Worm (Caenorhabditis elegans) whole organism, young adult: ENCODE results near the gene algn-5.
A peak's percentile ranks its signal among the peaks of the same experiment; 100 is the strongest.

Experiments used
- B0019.2 ChIP-seq: fragments of 200-800 bp; sonication (Bioruptor generic); conservative IDR thresholded peaks from 2 replicates; pipeline ENCODE4 v1.3.6; 2022; ENCODE audit warnings: missing genetic modification reagents, missing genetic modification characterization, missing compliant biosample characterization
- D2030.7 ChIP-seq: fragments of 200-800 bp; sonication (Bioruptor generic); IDR thresholded peaks from 2 replicates; pipeline ENCODE4 v1.3.6; 2022; ENCODE audit warnings: missing genetic modification reagents, missing genetic modification characterization, missing compliant biosample characterization
- F33H1.4 ChIP-seq: fragments of 200-800 bp; sonication (Bioruptor generic); IDR thresholded peaks from 2 replicates; pipeline ENCODE4 v1.3.6; 2022; ENCODE audit warnings: missing genetic modification reagents, missing genetic modification characterization, missing compliant biosample characterization
- F37B4.10 ChIP-seq: fragments of 200-800 bp; sonication (Bioruptor generic); IDR thresholded peaks from 2 replicates; pipeline ENCODE4 v1.3.6; 2022; ENCODE audit warnings: missing genetic modification characterization, missing compliant biosample characterization
- F52B5.7 ChIP-seq: sonication (generic microtip); optimal IDR thresholded peaks from 2 replicates; lab custom pipeline; 2016; ENCODE audit warnings: mild to moderate bottlenecking, missing genetic modification characterization, missing compliant biosample characterization
- F55B11.4 ChIP-seq: sonication (generic microtip); optimal IDR thresholded peaks from 2 replicates; lab custom pipeline; 2016; ENCODE audit warnings: missing compliant biosample characterization, missing genetic modification characterization, borderline replicate concordance; ENCODE audit not compliant: insufficient read depth
- F57C9.4 ChIP-seq: sonication (generic microtip); optimal IDR thresholded peaks from 2 replicates; lab custom pipeline; 2017; ENCODE audit warnings: mild to moderate bottlenecking, missing genetic modification characterization, missing compliant biosample characterization
- K11D2.4 ChIP-seq: fragments of 200-800 bp; sonication (Bioruptor generic); IDR thresholded peaks from 2 replicates; pipeline ENCODE4 v1.3.6; 2022; ENCODE audit warnings: missing genetic modification reagents, missing genetic modification characterization, missing compliant biosample characterization
- Y53G8AR.9 ChIP-seq: fragments of 200-800 bp; sonication (Bioruptor generic); conservative IDR thresholded peaks from 2 replicates; pipeline ENCODE4 v1.3.6; 2022; ENCODE audit warnings: missing genetic modification reagents, missing genetic modification characterization, missing compliant biosample characterization
- Y56A3A.18 ChIP-seq: fragments of 200-800 bp; sonication (Bioruptor generic); IDR thresholded peaks from 2 replicates; pipeline ENCODE4 v1.3.6; 2022; ENCODE audit warnings: missing genetic modification reagents, missing genetic modification characterization, missing compliant biosample characterization
- ZK185.1 ChIP-seq: sonication (generic microtip); optimal IDR thresholded peaks from 2 replicates; lab custom pipeline; 2016; ENCODE audit warnings: mild to moderate bottlenecking, missing genetic modification characterization, missing compliant biosample characterization; ENCODE audit not compliant: poor library complexity, severe bottlenecking
- ama-1 ChIP-seq, 3 experiments: fragments of 150-350 bp in 1 of 3; sonication (generic microtip) in 2 of 3; optimal IDR thresholded peaks; 2 replicates each; lab custom pipeline; 2014 to 2018; ENCODE audit warnings: missing biosample characterization in 2 of 3, missing genetic modification characterization in 2 of 3, missing genetic modification reagents in 2 of 3
- atf-7 ChIP-seq: sonication (generic microtip); optimal IDR thresholded peaks from 2 replicates; lab custom pipeline; 2017; ENCODE audit warnings: mild to moderate bottlenecking, missing genetic modification characterization, missing compliant biosample characterization
- attf-6 ChIP-seq: fragments of 200-800 bp; sonication (Bioruptor generic); IDR thresholded peaks from 2 replicates; pipeline ENCODE4 v1.3.6; 2022; ENCODE audit warnings: missing genetic modification reagents, missing genetic modification characterization, missing compliant biosample characterization
- bed-1 ChIP-seq: fragments of 200-800 bp; sonication (Bioruptor generic); IDR thresholded peaks from 2 replicates; pipeline ENCODE4 v1.3.6; 2022; ENCODE audit warnings: missing genetic modification reagents, missing genetic modification characterization, missing compliant biosample characterization
- ceh-79 ChIP-seq: sonication (generic microtip); optimal IDR thresholded peaks from 2 replicates; lab custom pipeline; 2017; ENCODE audit warnings: mild to moderate bottlenecking, missing genetic modification characterization, missing compliant biosample characterization
- ceh-91 ChIP-seq: fragments of 200-800 bp; sonication (Bioruptor generic); IDR thresholded peaks from 2 replicates; pipeline ENCODE4 v1.3.6; 2022; ENCODE audit warnings: missing genetic modification reagents, missing genetic modification characterization, missing compliant biosample characterization
- dpff-1 ChIP-seq: sonication (generic microtip); optimal IDR thresholded peaks from 2 replicates; lab custom pipeline; 2017; ENCODE audit warnings: mild to moderate bottlenecking, missing genetic modification characterization, missing compliant biosample characterization
- efl-1 ChIP-seq: fragments of 150-350 bp; optimal IDR thresholded peaks from 2 replicates; lab custom pipeline; 2014; ENCODE audit warnings: missing biosample characterization, missing genetic modification reagents, missing genetic modification characterization
- ekl-4 ChIP-seq: fragments of 200-800 bp; sonication (Bioruptor generic); IDR thresholded peaks from 2 replicates; pipeline ENCODE4 v1.3.6; 2022; ENCODE audit warnings: missing genetic modification reagents, missing genetic modification characterization, missing compliant biosample characterization
- him-1 ChIP-seq: sonication (generic microtip); optimal IDR thresholded peaks from 2 replicates; lab custom pipeline; 2016; ENCODE audit warnings: missing genotype, missing genetic modification reagents, missing genetic modification characterization, missing compliant biosample characterization
- hmg-1.2 ChIP-seq: fragments of 200-800 bp; sonication (Bioruptor generic); IDR thresholded peaks from 2 replicates; pipeline ENCODE4 v1.3.6; 2022; ENCODE audit warnings: missing genetic modification reagents, missing genetic modification characterization, missing compliant biosample characterization
- hsf-1 ChIP-seq: fragments of 200-800 bp; sonication (Bioruptor generic); IDR thresholded peaks from 2 replicates; pipeline ENCODE4 v1.3.6; 2022; ENCODE audit warnings: missing genetic modification reagents, missing genetic modification characterization, missing compliant biosample characterization
- lin-26 ChIP-seq: fragments of 200-800 bp; sonication (Bioruptor generic); IDR thresholded peaks from 2 replicates; pipeline ENCODE4 v1.3.6; 2022; ENCODE audit warnings: missing genetic modification reagents, missing genetic modification characterization, missing compliant biosample characterization
- lin-54 ChIP-seq: fragments of 200-800 bp; sonication (Bioruptor generic); optimal IDR thresholded peaks from 2 replicates; lab custom pipeline; 2018; ENCODE audit warnings: mild to moderate bottlenecking, missing genetic modification characterization, missing compliant biosample characterization
- lsl-1 ChIP-seq: fragments of 200-800 bp; sonication (Bioruptor generic); optimal IDR thresholded peaks from 2 replicates; lab custom pipeline; 2018; ENCODE audit warnings: mild to moderate bottlenecking, missing genetic modification characterization, moderate library complexity, missing compliant biosample characterization
- madf-6 ChIP-seq: fragments of 200-800 bp; sonication (Bioruptor generic); IDR thresholded peaks from 2 replicates; pipeline ENCODE4 v1.3.6; 2022; ENCODE audit warnings: missing genetic modification reagents, missing genetic modification characterization, missing compliant biosample characterization
- madf-8 ChIP-seq: fragments of 200-800 bp; sonication (Bioruptor generic); conservative IDR thresholded peaks from 2 replicates; pipeline ENCODE4 v1.3.6; 2022; ENCODE audit warnings: missing genetic modification reagents, missing genetic modification characterization, missing compliant biosample characterization
- mcd-1 ChIP-seq: fragments of 200-800 bp; sonication (Bioruptor generic); IDR thresholded peaks from 2 replicates; pipeline ENCODE4 v1.3.6; 2022; ENCODE audit warnings: missing genetic modification reagents, missing genetic modification characterization, missing compliant biosample characterization
- mel-28 ChIP-seq: sonication (generic microtip); optimal IDR thresholded peaks from 2 replicates; lab custom pipeline; 2016; ENCODE audit warnings: borderline replicate concordance, mild to moderate bottlenecking, missing genetic modification characterization, missing compliant biosample characterization
- mes-4 ChIP-seq: sonication (generic microtip); optimal IDR thresholded peaks from 2 replicates; lab custom pipeline; 2016; ENCODE audit warnings: missing genotype, missing genetic modification characterization, missing compliant biosample characterization
- nfya-1 ChIP-seq: sonication (generic microtip); optimal IDR thresholded peaks from 2 replicates; lab custom pipeline; 2017; ENCODE audit warnings: antibody characterized with exemption, missing compliant biosample characterization, missing genetic modification characterization, borderline replicate concordance; ENCODE audit not compliant: insufficient read depth
- repo-1 ChIP-seq: sonication (generic microtip); optimal IDR thresholded peaks from 2 replicates; lab custom pipeline; 2017; ENCODE audit warnings: mild to moderate bottlenecking, missing genetic modification characterization, missing compliant biosample characterization
- rpc-1 ChIP-seq, 2 experiments: fragments of 150-350 bp in 1 of 2; sonication (generic microtip) in 1 of 2; optimal IDR thresholded peaks; 2 replicates each; lab custom pipeline; 2014 to 2018; ENCODE audit warnings: missing biosample characterization in 1 of 2, missing genetic modification characterization in 1 of 2, missing genetic modification reagents in 1 of 2, missing genotype in 1 of 2
- sdz-38 ChIP-seq: sonication (generic microtip); optimal IDR thresholded peaks from 2 replicates; lab custom pipeline; 2016; ENCODE audit warnings: missing genotype, missing genetic modification characterization, missing compliant biosample characterization
- sptf-2 ChIP-seq: fragments of 200-800 bp; sonication (Bioruptor generic); optimal IDR thresholded peaks from 2 replicates; lab custom pipeline; 2018; ENCODE audit warnings: mild to moderate bottlenecking, missing genetic modification characterization, missing compliant biosample characterization
- unc-130 ChIP-seq: sonication (generic microtip); optimal IDR thresholded peaks from 2 replicates; lab custom pipeline; 2016; ENCODE audit warnings: missing genetic modification reagents, missing genetic modification characterization, missing compliant biosample characterization
- xnd-1 ChIP-seq: sonication (generic microtip); optimal IDR thresholded peaks from 2 replicates; lab custom pipeline; 2016; ENCODE audit warnings: missing genotype, missing genetic modification reagents, missing genetic modification characterization, missing compliant biosample characterization
- zfh-2 ChIP-seq: fragments of 200-800 bp; sonication (Bioruptor generic); conservative IDR thresholded peaks from 2 replicates; pipeline ENCODE4 v1.3.6; 2022; ENCODE audit warnings: missing genetic modification reagents, missing genetic modification characterization, missing compliant biosample characterization
- ztf-18 ChIP-seq: sonication (generic microtip); optimal IDR thresholded peaks from 2 replicates; lab custom pipeline; 2016; ENCODE audit warnings: missing genotype, mild to moderate bottlenecking, missing genetic modification characterization, missing compliant biosample characterization
- ztf-25 ChIP-seq: fragments of 200-800 bp; sonication (Bioruptor generic); IDR thresholded peaks from 2 replicates; pipeline ENCODE4 v1.3.6; 2022; ENCODE audit warnings: missing genetic modification reagents, missing genetic modification characterization, missing compliant biosample characterization
- ztf-28 ChIP-seq: fragments of 200-800 bp; sonication (Bioruptor generic); IDR thresholded peaks from 2 replicates; pipeline ENCODE4 v1.3.6; 2022; ENCODE audit warnings: missing genetic modification reagents, missing genetic modification characterization, missing compliant biosample characterization

algn-5 gene

DNA sequence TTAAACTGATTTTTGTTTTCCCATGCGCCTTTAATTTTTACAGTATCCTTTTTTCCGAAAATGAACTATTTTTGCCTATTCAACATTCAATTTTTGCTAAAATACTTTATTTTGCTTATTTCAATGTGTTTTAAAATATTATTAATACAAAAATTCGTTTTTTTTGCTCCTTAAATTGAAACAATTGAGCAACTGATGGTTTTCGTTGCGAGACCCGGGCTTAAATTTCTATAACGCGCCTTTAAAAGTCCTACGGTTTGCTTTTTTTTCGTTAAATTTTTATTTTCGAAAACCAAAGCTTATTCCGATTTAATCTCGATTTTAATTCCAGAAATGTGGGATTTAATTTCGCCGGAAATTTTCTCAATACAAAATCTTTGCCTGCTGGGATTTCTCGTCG, at the start of gene algn-5:
algn-5 (plus strand) TSS at position 295 of the 400 bp plus-strand sequence.
- TF ChIP-seq mes-4 (tag; lab: Kevin White, UChicago): no peak
- TF ChIP-seq unc-130: no peak
- no peak for TF ChIP-seq hmg-1.2
- TF ChIP-seq repo-1 (tag; lab: Kevin White, UChicago): no peak
- no peak for TF ChIP-seq Y56A3A.18 (GFP tag; lab: Robert Waterston, UW)
- no peak for TF ChIP-seq ztf-18 (tag; lab: Kevin White, UChicago)
- TF ChIP-seq madf-6 (GFP tag; lab: Robert Waterston, UW): peak; percentile 71
- no peak for TF ChIP-seq ekl-4
- no peak for TF ChIP-seq F37B4.10
- no peak for TF ChIP-seq sptf-2 (GFP tag; lab: Kevin White, UChicago)
- no peak for TF ChIP-seq efl-1 (GFP tag; lab: Kevin White, UChicago)
- TF ChIP-seq dpff-1: no peak
- TF ChIP-seq F52B5.7: no peak
- no peak for TF ChIP-seq attf-6 (GFP tag; lab: Robert Waterston, UW)
- no peak for TF ChIP-seq mel-28 (tag; lab: Kevin White, UChicago)
- TF ChIP-seq hsf-1 (GFP tag; lab: Robert Waterston, UW): no peak
- TF ChIP-seq K11D2.4 (GFP tag; lab: Robert Waterston, UW): no peak
- TF ChIP-seq lsl-1 (GFP tag; lab: Kevin White, UChicago): peak; percentile 90
- peak; percentile 44; the same call in 1 of the 2 replicates for TF ChIP-seq D2030.7 (GFP tag; lab: Robert Waterston, UW)
- no peak for TF ChIP-seq rpc-1 (optimal IDR thresholded peaks at IDR 0.05; lab: Kevin White, UChicago)
- no peak for TF ChIP-seq rpc-1 (tag; optimal IDR thresholded peaks at IDR 0.05; lab: Kevin White, UChicago)
- 0 out of 2 replicates have a peak, but pooled peaks have one; percentile 10 for TF ChIP-seq ceh-91
- no peak for TF ChIP-seq ztf-28 (GFP tag; lab: Robert Waterston, UW)
- TF ChIP-seq lin-26: no peak
- no peak for TF ChIP-seq madf-8
- no peak for TF ChIP-seq lin-54 (GFP tag; lab: Kevin White, UChicago)
- no peak for TF ChIP-seq ztf-25 (GFP tag; lab: Robert Waterston, UW)
- TF ChIP-seq him-1 (tag; lab: Kevin White, UChicago): no peak
- TF ChIP-seq F57C9.4: no peak
- TF ChIP-seq ama-1 (optimal IDR thresholded peaks at IDR 0.05; lab: Kevin White, UChicago): no peak
- TF ChIP-seq ama-1 (GFP tag; optimal IDR thresholded peaks at IDR 0.05; lab: Kevin White, UChicago): no peak
- no peak for TF ChIP-seq sdz-38 (tag; lab: Kevin White, UChicago)
- no peak for TF ChIP-seq nfya-1 (tag; lab: Kevin White, UChicago)
- no peak for TF ChIP-seq F55B11.4 (tag; lab: Kevin White, UChicago)
- TF ChIP-seq bed-1 (GFP tag; lab: Robert Waterston, UW): no peak
- no peak for TF ChIP-seq ZK185.1
- TF ChIP-seq xnd-1 (tag; lab: Kevin White, UChicago): peak; percentile 76
- no peak for TF ChIP-seq Y53G8AR.9 (GFP tag; lab: Robert Waterston, UW)
- TF ChIP-seq ceh-79 (tag; lab: Kevin White, UChicago): no peak
- no peak for TF ChIP-seq mcd-1 (GFP tag; lab: Robert Waterston, UW)
- no peak for TF ChIP-seq atf-7 (tag; lab: Kevin White, UChicago)
- TF ChIP-seq F33H1.4: peak; percentile 86

DNA sequence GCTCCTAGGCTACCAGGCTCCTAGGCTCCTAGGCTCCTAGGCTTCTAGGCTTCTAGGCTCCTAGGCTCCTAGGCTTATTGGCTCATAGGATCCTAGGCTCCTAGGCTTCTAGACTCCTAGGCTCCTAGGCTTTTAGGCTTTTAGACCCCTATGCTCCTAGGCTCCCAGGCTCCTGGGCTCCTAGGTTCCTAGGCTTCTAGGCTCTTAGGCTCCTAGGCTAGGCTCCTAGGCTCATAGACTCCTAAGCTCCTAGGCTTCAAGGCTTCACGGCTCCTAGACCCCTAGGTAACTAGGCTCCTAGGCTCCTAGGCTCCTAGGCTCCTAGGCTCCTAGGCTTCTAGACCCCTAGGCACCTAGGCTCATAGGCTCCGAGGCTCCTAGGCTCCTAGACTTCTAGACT, 44.0 kb upstream of the algn-5 start:
- TF ChIP-seq B0019.2 (no peak), zfh-2 (GFP tag; lab: Robert Waterston, UW) (peak; percentile 59)
